Worm (Caenorhabditis elegans) whole organism, dauer: ENCODE data around the gene str-221.

Source experiments
- unc-62 ChIP-seq: sonication (generic microtip); optimal IDR thresholded peaks from 2 replicates; lab custom pipeline; 2017; ENCODE audit warnings: missing biosample characterization, missing genetic modification reagents, missing genetic modification characterization

str-221 gene

ce11 chrV:1640008-1640407, at the start of gene str-221:
Gene str-221 (plus strand): TSS chrV:1640308.
- no peak for TF ChIP-seq unc-62 (GFP tag; lab: Kevin White, UChicago)

- TF ChIP-seq unc-62 (GFP tag; lab: Kevin White, UChicago): no peak
These were observed 46.2 kb upstream of the str-221 start, which contains the start of gene F16B4.4 for ce11 chrV:1593799-1594420. Gene F16B4.4 (plus strand): TSS chrV:1594019.

- TF ChIP-seq unc-62 (GFP tag; lab: Kevin White, UChicago): no peak
These were observed 45.5 kb upstream of the str-221 start for ce11 chrV:1594554-1595092.

ce11 chrV:1600561-1601088, 39.5 kb upstream of the str-221 start, which contains the start of gene F16B4.2:
Gene F16B4.2 (plus strand): TSS chrV:1601038.
- no peak for TF ChIP-seq unc-62 (GFP tag; lab: Kevin White, UChicago)

- TF ChIP-seq unc-62 (GFP tag; lab: Kevin White, UChicago): no peak
These were observed 32.3 kb upstream of the str-221 start, which contains the start of gene nhr-178 for ce11 chrV:1607790-1608189. Gene nhr-178 (minus strand): TSS chrV:1607953.

- TF ChIP-seq unc-62 (GFP tag; lab: Kevin White, UChicago): no peak
These were observed 30.0 kb upstream of the str-221 start, which contains the start of gene nhr-177 for ce11 chrV:1610097-1610496. Gene nhr-177 (plus strand): TSS chrV:1610263.

- no peak for TF ChIP-seq unc-62 (GFP tag; lab: Kevin White, UChicago)
These were observed 28.5 kb upstream of the str-221 start for ce11 chrV:1611570-1611969.

ce11 chrV:1614726-1615125, 25.4 kb upstream of the str-221 start, which contains the start of gene srbc-41:
Gene srbc-41 (minus strand): TSS chrV:1614826.
- no peak for TF ChIP-seq unc-62 (GFP tag; lab: Kevin White, UChicago)

ce11 chrV:1618760-1619159, 21.3 kb upstream of the str-221 start, which contains the start of gene nhr-179:
Gene nhr-179 (minus strand): TSS chrV:1618860.
- no peak for TF ChIP-seq unc-62 (GFP tag; lab: Kevin White, UChicago)

- no peak for TF ChIP-seq unc-62 (GFP tag; lab: Kevin White, UChicago)
These were observed 19.6 kb upstream of the str-221 start for ce11 chrV:1620537-1620936.

ce11 chrV:1621494-1621893, 18.6 kb upstream of the str-221 start, which contains the start of gene nhr-117:
Gene nhr-117 (minus strand): TSS chrV:1621520.
- no peak for TF ChIP-seq unc-62 (GFP tag; lab: Kevin White, UChicago)

- no peak for TF ChIP-seq unc-62 (GFP tag; lab: Kevin White, UChicago)
These were observed 16.7 kb upstream of the str-221 start for ce11 chrV:1623429-1623828.

- no peak for TF ChIP-seq unc-62 (GFP tag; lab: Kevin White, UChicago)
These were observed 15.8 kb upstream of the str-221 start, which contains the start of gene nhr-110 for ce11 chrV:1624340-1624739. Gene nhr-110 (minus strand): TSS chrV:1624440.

- no peak for TF ChIP-seq unc-62 (GFP tag; lab: Kevin White, UChicago)
These were observed 13.4 kb upstream of the str-221 start, which contains the start of gene nhr-237 for ce11 chrV:1626720-1627119. Gene nhr-237 (minus strand): TSS chrV:1626820.

- no peak for TF ChIP-seq unc-62 (GFP tag; lab: Kevin White, UChicago)
These were observed 12.8 kb upstream of the str-221 start for ce11 chrV:1627269-1627668.

ce11 chrV:1629329-1629728, 10.8 kb upstream of the str-221 start, which contains the start of gene nhr-238:
Gene nhr-238 (minus strand): TSS chrV:1629432.
- no peak for TF ChIP-seq unc-62 (GFP tag; lab: Kevin White, UChicago)
